Fruit fly (Drosophila melanogaster) S2 (cell line): Measurements from ENCODE around the gene Argp.

ENCODE experiments used
- CG8478 ChIP-seq: fragments of >200 bp; optimal IDR thresholded peaks from 2 replicates; lab custom pipeline; 2018
- CTCF ChIP-seq, 2 experiments: fragments of >200 bp; optimal IDR thresholded peaks; 2 replicates each; lab custom pipeline; 2018

The Argp gene

dm6 chr3R:13709839-13710238 lies at the start of gene Argp:
Gene Argp (minus strand): TSS chr3R:13709939.
- no peak for TF ChIP-seq CG8478

DNA sequence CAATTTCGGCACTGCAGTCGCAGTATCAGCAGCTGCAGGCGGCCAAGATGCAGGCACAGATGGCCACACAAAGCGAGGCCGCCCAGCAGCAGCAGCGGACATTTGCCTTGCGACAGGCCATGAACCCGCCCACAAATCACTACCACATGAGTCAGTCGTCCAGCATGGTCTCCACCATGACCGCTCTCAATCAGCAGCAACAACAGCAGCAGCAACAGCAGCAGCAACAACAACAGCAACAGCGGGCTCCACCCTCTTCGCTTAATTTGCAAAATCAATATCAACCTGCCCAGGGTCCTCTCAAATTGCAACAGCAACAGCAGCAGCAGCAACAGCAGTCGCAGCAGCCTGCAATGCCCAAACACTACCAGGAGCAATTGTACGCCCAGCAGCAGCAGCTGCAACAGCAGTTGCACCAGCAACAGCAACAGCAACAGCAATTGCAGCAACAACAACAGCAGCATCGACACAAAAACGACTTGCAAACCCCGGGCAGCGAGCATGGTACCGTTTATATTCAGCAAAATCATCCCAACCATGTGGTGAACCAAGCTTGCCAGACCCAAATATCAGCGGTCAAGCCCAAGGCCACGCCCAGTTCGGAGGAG lies 36.4 kb upstream of the Argp start:
- no peak for TF ChIP-seq CG8478
- TF ChIP-seq CTCF (optimal IDR thresholded peaks at IDR 0.05; lab: Kevin White, UChicago) = no peak

- TF ChIP-seq CG8478 = no peak
- no peak for TF ChIP-seq CTCF (optimal IDR thresholded peaks at IDR 0.05; lab: Kevin White, UChicago)
These were observed 25.7 kb upstream of the Argp start for dm6 chr3R:13735304-13735898.

- TF ChIP-seq CG8478 (no peak), CTCF (optimal IDR thresholded peaks at IDR 0.05; lab: Kevin White, UChicago) (no peak)
These were observed 20.3 kb upstream of the Argp start for dm6 chr3R:13730005-13730404.

- TF ChIP-seq CG8478 = no peak
- TF ChIP-seq CTCF (optimal IDR thresholded peaks at IDR 0.05; lab: Kevin White, UChicago) = no peak
These were observed 19.2 kb upstream of the Argp start for dm6 chr3R:13728897-13729296.

- TF ChIP-seq CTCF (optimal IDR thresholded peaks at IDR 0.05; lab: Kevin White, UChicago) = no peak
- no peak for TF ChIP-seq CG8478
These were observed 17.1 kb upstream of the Argp start for dm6 chr3R:13726795-13727194.

dm6 chr3R:13724029-13724638 lies 14.4 kb upstream of the Argp start:
- TF ChIP-seq CTCF (optimal IDR thresholded peaks at IDR 0.05; lab: Kevin White, UChicago) (no peak), CG8478 (no peak)

DNA sequence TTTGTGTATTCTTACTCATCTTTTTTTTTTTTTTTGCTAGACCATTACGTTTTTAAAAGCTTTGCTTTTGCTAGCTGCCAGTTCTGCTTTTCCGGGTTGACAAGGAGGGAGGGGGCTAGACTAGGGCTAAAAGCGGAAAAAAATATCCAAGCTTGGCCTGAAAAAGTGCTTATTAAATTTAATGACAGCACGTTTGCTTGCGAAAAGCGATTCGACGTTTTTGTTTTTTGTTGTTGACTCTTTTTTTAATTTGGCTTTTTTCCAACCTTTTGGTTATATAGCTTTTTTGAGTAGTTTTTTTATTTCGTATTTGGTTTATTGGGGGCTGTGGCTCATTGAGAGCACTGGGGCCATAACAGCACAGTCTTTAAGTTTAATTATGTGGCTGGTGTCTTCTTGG lies 12.7 kb upstream of the Argp start:
- TF ChIP-seq CG8478 (no peak), CTCF (optimal IDR thresholded peaks at IDR 0.05; lab: Kevin White, UChicago) (no peak)

- no peak for TF ChIP-seq CTCF (optimal IDR thresholded peaks at IDR 0.05; lab: Kevin White, UChicago)
These were observed 12.3 kb upstream of the Argp start for dm6 chr3R:13721998-13722397.

dm6 chr3R:13720798-13721197 lies 11.1 kb upstream of the Argp start:
- TF ChIP-seq CG8478 (no peak), CTCF (optimal IDR thresholded peaks at IDR 0.05; lab: Kevin White, UChicago) (no peak)

DNA sequence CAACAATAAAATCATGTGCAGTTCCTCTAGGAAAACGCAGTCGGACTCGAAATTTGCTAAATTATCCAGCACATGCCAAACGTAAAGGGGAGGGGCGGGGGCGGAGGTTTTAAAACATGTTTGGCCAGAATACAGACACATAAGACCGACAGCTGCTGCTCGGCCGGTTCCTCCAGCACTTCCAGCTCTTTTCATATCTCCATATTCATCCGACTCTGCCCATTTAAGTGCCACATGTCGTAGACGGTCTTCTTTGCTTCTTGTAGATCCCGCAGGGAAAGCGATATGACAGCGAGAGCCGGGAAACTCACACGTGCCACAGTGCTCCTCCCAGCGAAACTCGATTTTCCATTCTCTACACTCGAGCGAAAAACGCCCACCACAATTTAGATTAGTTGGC lies 9.3 kb upstream of the Argp start:
- no peak for TF ChIP-seq CTCF (optimal IDR thresholded peaks at IDR 0.05; lab: Kevin White, UChicago)
- no peak for TF ChIP-seq CG8478

- no peak for TF ChIP-seq CTCF (optimal IDR thresholded peaks at IDR 0.05; lab: Kevin White, UChicago)
- no peak for TF ChIP-seq CG8478
These were observed 8.3 kb upstream of the Argp start, which contains the start of gene Ubc87F for dm6 chr3R:13718076-13718475. Gene Ubc87F (minus strand): TSS chr3R:13718176.

DNA sequence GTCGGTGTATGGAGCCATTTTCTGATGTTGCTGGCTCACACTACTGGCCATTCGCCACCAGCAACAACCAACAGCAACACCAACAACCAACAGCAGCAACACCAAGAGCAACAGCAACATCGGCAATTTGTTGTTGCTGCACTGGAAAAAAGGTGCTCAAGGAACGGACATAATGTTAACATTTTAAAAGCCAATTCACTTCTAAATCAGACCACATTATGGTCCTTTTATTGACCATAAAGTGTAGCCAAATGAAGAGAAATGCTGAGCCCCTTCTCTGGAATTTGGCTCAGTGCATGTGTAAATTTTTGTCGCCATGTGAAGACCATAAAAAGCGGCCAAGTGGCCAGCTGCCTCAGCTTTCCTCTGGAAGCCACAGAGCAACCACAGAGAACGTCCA lies 7.1 kb upstream of the Argp start:
- TF ChIP-seq CG8478 (no peak), CTCF (optimal IDR thresholded peaks at IDR 0.05; lab: Kevin White, UChicago) (no peak)

DNA sequence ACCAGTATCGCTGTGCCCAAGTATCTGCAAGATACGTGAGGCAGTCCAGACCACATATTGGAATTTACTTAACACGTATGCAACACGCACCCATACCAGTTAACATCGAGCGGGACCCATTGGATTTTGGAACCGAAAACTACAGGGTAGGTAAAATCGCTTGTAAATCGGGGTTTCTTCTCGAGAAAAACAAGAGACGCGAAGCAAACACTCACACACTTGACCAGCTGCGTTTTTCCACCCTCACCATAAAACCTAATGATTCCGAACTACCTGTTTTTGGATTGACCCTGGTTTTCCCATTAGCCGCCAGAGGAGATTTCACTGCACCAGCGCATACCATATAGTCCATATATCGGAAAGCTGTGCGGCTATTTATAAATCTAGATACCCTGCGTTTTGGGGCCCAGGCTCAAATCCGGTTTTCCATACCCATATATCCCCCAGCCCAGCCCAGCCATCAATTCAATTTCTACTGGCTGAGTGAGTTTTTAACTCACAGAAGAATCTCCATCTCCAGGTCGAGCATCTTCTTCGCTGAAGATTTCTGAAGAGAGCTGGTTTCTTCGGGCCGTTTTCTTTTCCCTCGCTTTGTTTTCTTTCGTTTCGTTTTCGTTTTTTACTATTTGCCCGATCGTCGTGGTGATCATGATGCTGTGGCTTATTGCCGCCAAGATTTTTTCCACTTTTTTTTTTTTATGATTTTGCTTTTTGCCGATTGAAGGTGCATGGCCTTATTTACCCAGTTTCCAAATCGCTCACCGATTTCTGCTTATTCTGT lies 6.1 kb upstream of the Argp start:
- no peak for TF ChIP-seq CG8478

- TF ChIP-seq CG8478 = no peak
- no peak for TF ChIP-seq CTCF (optimal IDR thresholded peaks at IDR 0.05; lab: Kevin White, UChicago)
These were observed 5.4 kb upstream of the Argp start, which contains the start of gene kmr for dm6 chr3R:13715012-13715673. Gene kmr (plus strand): TSS chr3R:13715207.
